Worm (Caenorhabditis elegans) whole organism, L3 larva: ENCODE measurements around the gene F20E11.17.
"Not testable (repeated sequence)": the region's sequence is repeated elsewhere in the genome, so short reads cannot be mapped to it uniquely, and the experiment has no call there.

ENCODE experiments used
- R02D3.7 ChIP-seq: fragments of 150-350 bp; optimal IDR thresholded peaks from 2 replicates; lab custom pipeline; 2014; ENCODE audit warnings: missing biosample characterization, missing genetic modification characterization
- ZK546.5 ChIP-seq: sonication (generic microtip); optimal IDR thresholded peaks from 2 replicates; lab custom pipeline; 2017; ENCODE audit warnings: missing biosample characterization, missing genetic modification characterization
- ama-1 ChIP-seq: fragments of 150-350 bp; optimal IDR thresholded peaks from 2 replicates; lab custom pipeline; 2018
- ceh-16 ChIP-seq: sonication (generic microtip); optimal IDR thresholded peaks from 2 replicates; lab custom pipeline; 2017; ENCODE audit warnings: missing biosample characterization, missing genetic modification characterization
- ceh-28 ChIP-seq: fragments of 150-350 bp; optimal IDR thresholded peaks from 2 replicates; lab custom pipeline; 2014; ENCODE audit warnings: missing biosample characterization, missing genetic modification reagents, missing genetic modification characterization
- ceh-82 ChIP-seq: fragments of 150-350 bp; optimal IDR thresholded peaks from 2 replicates; lab custom pipeline; 2014; ENCODE audit warnings: missing biosample characterization, missing genetic modification characterization
- daf-12 ChIP-seq: fragments of 150-350 bp; optimal IDR thresholded peaks from 2 replicates; lab custom pipeline; 2014; ENCODE audit warnings: missing biosample characterization, missing genetic modification reagents, missing genetic modification characterization
- egl-27 ChIP-seq: sonication (generic microtip); optimal IDR thresholded peaks from 4 replicates; lab custom pipeline; 2017; ENCODE audit warnings: missing biosample characterization, missing genetic modification reagents, missing genetic modification characterization
- egl-5 ChIP-seq: fragments of 150-350 bp; optimal IDR thresholded peaks from 2 replicates; lab custom pipeline; 2017; ENCODE audit warnings: missing biosample characterization, missing genetic modification reagents, missing genetic modification characterization, inconsistent platforms
- elt-2 ChIP-seq: sonication (generic microtip); optimal IDR thresholded peaks from 2 replicates; lab custom pipeline; 2016; ENCODE audit warnings: missing genetic modification reagents, mild to moderate bottlenecking, missing genetic modification characterization, missing compliant biosample characterization
- elt-3 ChIP-seq, 3 experiments: fragments of 150-350 bp in 1 of 3; sonication (generic microtip) in 2 of 3; optimal IDR thresholded peaks; 2 replicates in 2 of 3; 4 replicates in 1 of 3; lab custom pipeline; 2014 to 2017; ENCODE audit warnings: missing biosample characterization in 3 of 3, missing genetic modification characterization in 3 of 3
- eor-1 ChIP-seq, 2 experiments: fragments of 150-350 bp; optimal IDR thresholded peaks; 2 replicates each; lab custom pipeline; 2014 to 2018; ENCODE audit warnings: missing biosample characterization in 2 of 2, missing genetic modification characterization in 2 of 2
- fkh-10 ChIP-seq: sonication (generic microtip); optimal IDR thresholded peaks from 2 replicates; lab custom pipeline; 2017; ENCODE audit warnings: missing biosample characterization, missing genetic modification reagents, missing genetic modification characterization
- fkh-2 ChIP-seq: fragments of 150-350 bp; optimal IDR thresholded peaks from 2 replicates; lab custom pipeline; 2014; ENCODE audit warnings: missing biosample characterization, missing genetic modification reagents, missing genetic modification characterization
- fos-1 ChIP-seq: fragments of 150-350 bp; optimal IDR thresholded peaks from 2 replicates; lab custom pipeline; 2014; ENCODE audit warnings: missing biosample characterization, missing genetic modification characterization
- hmg-11 ChIP-seq: sonication (generic microtip); optimal IDR thresholded peaks from 2 replicates; lab custom pipeline; 2016; ENCODE audit warnings: missing genetic modification characterization, missing compliant biosample characterization
- lin-15B ChIP-seq: fragments of 150-350 bp; optimal IDR thresholded peaks from 2 replicates; lab custom pipeline; 2014; ENCODE audit warnings: missing biosample characterization, missing genetic modification characterization
- lsy-12 ChIP-seq: sonication (generic microtip); optimal IDR thresholded peaks from 2 replicates; lab custom pipeline; 2016; ENCODE audit warnings: mild to moderate bottlenecking, missing genetic modification characterization, missing compliant biosample characterization
- mdl-1 ChIP-seq: fragments of 150-350 bp; optimal IDR thresholded peaks from 2 replicates; lab custom pipeline; 2014; ENCODE audit warnings: missing biosample characterization, missing genetic modification characterization
- mml-1 ChIP-seq: fragments of 150-350 bp; sonication (generic microtip); optimal IDR thresholded peaks from 3 replicates; lab custom pipeline; 2014; ENCODE audit warnings: missing biosample characterization, missing genetic modification characterization
- nfya-1 ChIP-seq: sonication (generic microtip); optimal IDR thresholded peaks from 2 replicates; lab custom pipeline; 2017; ENCODE audit warnings: missing genetic modification characterization, mild to moderate bottlenecking, missing compliant biosample characterization, antibody characterized with exemption, moderate library complexity; ENCODE audit not compliant: insufficient read depth
- nhr-11 ChIP-seq: fragments of 150-350 bp; optimal IDR thresholded peaks from 2 replicates; lab custom pipeline; 2014; ENCODE audit warnings: missing biosample characterization, missing genetic modification characterization
- nhr-23 ChIP-seq: fragments of 150-350 bp; optimal IDR thresholded peaks from 2 replicates; lab custom pipeline; 2014; ENCODE audit warnings: missing biosample characterization, missing genetic modification reagents, missing genetic modification characterization
- nhr-237 ChIP-seq: fragments of 150-350 bp; optimal IDR thresholded peaks from 2 replicates; lab custom pipeline; 2014; ENCODE audit warnings: missing biosample characterization, missing genetic modification characterization
- nhr-25 ChIP-seq: sonication (generic microtip); optimal IDR thresholded peaks from 2 replicates; lab custom pipeline; 2017; ENCODE audit warnings: missing biosample characterization, missing genetic modification characterization
- nhr-28 ChIP-seq: fragments of 150-350 bp; optimal IDR thresholded peaks from 2 replicates; lab custom pipeline; 2014; ENCODE audit warnings: missing biosample characterization, missing genetic modification characterization
- nhr-43 ChIP-seq: sonication (generic microtip); optimal IDR thresholded peaks from 2 replicates; lab custom pipeline; 2016; ENCODE audit warnings: mild to moderate bottlenecking, missing genetic modification characterization, missing compliant biosample characterization; ENCODE audit not compliant: poor library complexity, severe bottlenecking
- nhr-67 ChIP-seq: fragments of 150-350 bp; optimal IDR thresholded peaks from 2 replicates; lab custom pipeline; 2014; ENCODE audit warnings: missing biosample characterization, missing genetic modification characterization
- nhr-76 ChIP-seq: fragments of 150-350 bp; sonication (generic microtip); optimal IDR thresholded peaks from 5 replicates; lab custom pipeline; 2014; ENCODE audit warnings: missing biosample characterization, missing genetic modification characterization
- pha-4 ChIP-seq: fragments of 150-350 bp; optimal IDR thresholded peaks from 2 replicates; lab custom pipeline; 2014; ENCODE audit warnings: missing biosample characterization, missing genetic modification reagents, missing genetic modification characterization
- pqm-1 ChIP-seq: fragments of 150-350 bp; optimal IDR thresholded peaks from 2 replicates; lab custom pipeline; 2017; ENCODE audit warnings: missing biosample characterization, missing genetic modification characterization, inconsistent platforms
- sea-2 ChIP-seq: fragments of 150-350 bp; sonication (generic microtip); optimal IDR thresholded peaks from 4 replicates; lab custom pipeline; 2014; ENCODE audit warnings: missing biosample characterization, missing genetic modification reagents, missing genetic modification characterization
- skn-1 ChIP-seq: fragments of 150-350 bp; optimal IDR thresholded peaks from 2 replicates; lab custom pipeline; 2014; ENCODE audit warnings: missing biosample characterization, missing genetic modification characterization
- snpc-4 ChIP-seq: fragments of 150-350 bp; optimal IDR thresholded peaks from 2 replicates; lab custom pipeline; 2014; ENCODE audit warnings: missing biosample characterization, missing genetic modification characterization
- tbx-2 ChIP-seq: sonication (generic microtip); optimal IDR thresholded peaks from 2 replicates; lab custom pipeline; 2016; ENCODE audit warnings: mild to moderate bottlenecking, missing genetic modification characterization, missing compliant biosample characterization
- unc-62 ChIP-seq: fragments of 150-350 bp; sonication (generic microtip); optimal IDR thresholded peaks from 4 replicates; lab custom pipeline; 2014; ENCODE audit warnings: missing biosample characterization, missing genetic modification reagents, missing genetic modification characterization
- ztf-4 ChIP-seq: fragments of 150-350 bp; optimal IDR thresholded peaks from 2 replicates; lab custom pipeline; 2014; ENCODE audit warnings: missing biosample characterization, missing genetic modification characterization

Gene F20E11.17

ce11 chrV:17456197-17456596, 12.9 kb downstream of the F20E11.17 start, which contains the start of gene srh-203:
TSS of gene srh-203 (minus strand) at chrV:17456297.
- TF ChIP-seq nhr-237 (tag; lab: Kevin White, UChicago); pqm-1 (tag; lab: Kevin White, UChicago); elt-2: not testable (repeated sequence)

- no peak for TF ChIP-seq unc-62 (GFP tag; lab: Kevin White, UChicago)
- TF ChIP-seq ceh-28, result no peak
- no peak for TF ChIP-seq nhr-11 (tag; lab: Kevin White, UChicago)
- TF ChIP-seq eor-1 (tag; optimal IDR thresholded peaks at IDR 0.05; lab: Kevin White, UChicago), result no peak
- TF ChIP-seq elt-3 (tag; optimal IDR thresholded peaks at IDR 0.05; lab: Kevin White, UChicago), result no peak
- TF ChIP-seq lin-15B, result no peak
- no peak for TF ChIP-seq egl-27
- TF ChIP-seq nhr-76 (tag; lab: Kevin White, UChicago), result no peak
- no peak for TF ChIP-seq snpc-4 (tag; lab: Kevin White, UChicago)
- no peak for TF ChIP-seq nhr-28 (tag; lab: Kevin White, UChicago)
- TF ChIP-seq ama-1 (lab: Kevin White, UChicago), result no peak
- no peak for TF ChIP-seq elt-2
- no peak for TF ChIP-seq R02D3.7 (tag; lab: Kevin White, UChicago)
- TF ChIP-seq skn-1 (tag; lab: Kevin White, UChicago), result no peak
- TF ChIP-seq nhr-23 (tag; lab: Kevin White, UChicago), result no peak
- TF ChIP-seq pqm-1 (tag; lab: Kevin White, UChicago), result no peak
- TF ChIP-seq mdl-1, result no peak
- TF ChIP-seq ceh-82 (tag; lab: Kevin White, UChicago), result no peak
- TF ChIP-seq fkh-2 (tag; lab: Kevin White, UChicago), result no peak
- no peak for TF ChIP-seq pha-4
Observed at ce11 chrV:17449836-17450235, 19.2 kb downstream of the F20E11.17 start.

DNA sequence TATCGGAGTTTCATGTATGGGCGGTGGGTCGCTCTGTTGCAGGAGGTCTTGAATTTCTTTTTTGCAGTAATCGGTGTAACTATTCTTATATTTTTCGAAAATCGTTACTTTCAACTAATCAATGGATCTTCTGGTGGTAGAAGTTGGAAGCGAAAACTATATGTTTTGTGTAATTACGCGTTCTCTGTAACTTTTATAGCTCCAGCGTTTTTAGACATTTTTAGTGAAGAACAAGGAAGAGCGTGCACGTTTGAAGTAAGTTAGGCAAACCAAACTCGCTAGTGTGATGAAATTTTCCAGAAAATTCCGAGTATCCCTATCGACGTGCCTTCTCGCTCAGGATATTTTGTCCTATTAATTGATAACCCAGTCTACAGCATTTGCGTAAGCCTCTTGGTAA, 29.7 kb downstream of the F20E11.17 start, which contains the start of gene srh-154:
Gene srh-154, plus strand, starts transcription at position 301 of the 400 bp plus-strand sequence.
- no peak for TF ChIP-seq elt-2
- no peak for TF ChIP-seq nhr-237 (tag; lab: Kevin White, UChicago)
- no peak for TF ChIP-seq egl-5 (tag; lab: Kevin White, UChicago)
- no peak for TF ChIP-seq ama-1 (lab: Kevin White, UChicago)
- TF ChIP-seq daf-12 (tag; lab: Kevin White, UChicago), result no peak
- no peak for TF ChIP-seq nhr-76 (tag; lab: Kevin White, UChicago)
- TF ChIP-seq ceh-16 (tag; lab: Kevin White, UChicago), result no peak
- no peak for TF ChIP-seq ztf-4
- no peak for TF ChIP-seq ceh-82 (tag; lab: Kevin White, UChicago)
- TF ChIP-seq mml-1 (tag; lab: Kevin White, UChicago), result no peak
- TF ChIP-seq fos-1, result no peak
- no peak for TF ChIP-seq hmg-11 (tag; lab: Kevin White, UChicago)
- no peak for TF ChIP-seq nhr-67 (tag; lab: Kevin White, UChicago)
- no peak for TF ChIP-seq nfya-1
- no peak for TF ChIP-seq sea-2
- no peak for TF ChIP-seq ZK546.5
- TF ChIP-seq lsy-12, result no peak

- TF ChIP-seq R02D3.7 (tag; lab: Kevin White, UChicago), result no peak
Observed at ce11 chrV:17438317-17438716, 30.8 kb downstream of the F20E11.17 start, which contains the start of gene srsx-2. TSS of gene srsx-2 (minus strand) at chrV:17438417.

ce11 chrV:17436492-17436891, 32.6 kb downstream of the F20E11.17 start, which contains the start of gene F20E11.18:
TSS of gene F20E11.18 (minus strand) at chrV:17436592.
- TF ChIP-seq daf-12 (tag; lab: Kevin White, UChicago) (no peak), lin-15B (no peak), nhr-76 (tag; lab: Kevin White, UChicago) (no peak), ceh-28 (no peak), tbx-2 (tag; lab: Kevin White, UChicago) (no peak), mdl-1 (no peak), pha-4 (no peak), egl-27 (no peak), nhr-43 (tag; lab: Kevin White, UChicago) (no peak), mml-1 (tag; lab: Kevin White, UChicago) (no peak), nhr-67 (tag; lab: Kevin White, UChicago) (no peak), nhr-25 (tag; lab: Kevin White, UChicago) (no peak), fkh-10 (GFP tag; lab: Kevin White, UChicago) (no peak)
- TF ChIP-seq, all 47 proteins: peak for 0
